Worm (Caenorhabditis elegans) whole organism, L4/young adult: Measurements from ENCODE around the gene Y37E11B.2.

Source experiments
- dao-5 ChIP-seq: sonication (generic microtip); optimal IDR thresholded peaks from 2 replicates; lab custom pipeline; 2016; ENCODE audit warnings: missing genotype, missing genetic modification characterization, moderate library complexity, missing compliant biosample characterization
- him-1 ChIP-seq: sonication (generic microtip); optimal IDR thresholded peaks from 2 replicates; lab custom pipeline; 2016; ENCODE audit warnings: missing genotype, missing genetic modification reagents, missing genetic modification characterization, missing compliant biosample characterization

DNA sequence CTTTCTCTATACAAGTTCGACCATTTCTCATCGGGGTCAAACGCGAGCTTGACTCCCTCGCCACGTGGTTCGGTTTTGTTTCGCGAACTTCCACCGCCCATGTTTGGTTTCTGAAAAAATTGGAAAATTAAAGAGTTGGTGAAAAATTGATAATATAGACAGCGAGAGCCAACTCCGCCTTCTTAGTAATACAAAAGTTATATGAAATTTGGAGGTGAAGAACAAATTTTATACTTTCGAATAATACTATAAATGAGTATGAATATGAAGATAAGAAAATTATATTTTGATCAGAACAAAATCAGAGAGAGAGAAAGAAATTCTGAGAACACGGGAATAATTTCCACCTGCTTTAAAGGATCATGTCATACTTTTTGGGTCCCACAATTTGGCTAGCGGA, 20.9 kb upstream of the Y37E11B.2 start, which contains the start of gene osm-9:
- TF ChIP-seq dao-5 (tag; lab: Kevin White, UChicago) (no peak), him-1 (tag; lab: Kevin White, UChicago) (no peak)
